Worm (Caenorhabditis elegans): ENCODE results near the gene nac-2.
"Not testable (repeated sequence)": the region's sequence is repeated elsewhere in the genome, so short reads cannot be mapped to it uniquely, and the experiment has no call there.

nac-2 gene

ce11 chrIII:8998884-8999283 is 44.2 kb downstream of the nac-2 start:
- TF ChIP-seq W03F9.2 (tag; optimal IDR thresholded peaks at IDR 0.05) (no peak), dao-5 (tag; optimal IDR thresholded peaks at IDR 0.05) (no peak)

- no peak for TF ChIP-seq dao-5 (tag; optimal IDR thresholded peaks at IDR 0.05)
- no peak for TF ChIP-seq him-1 (tag; optimal IDR thresholded peaks at IDR 0.05)
- no peak for TF ChIP-seq W03F9.2 (tag; optimal IDR thresholded peaks at IDR 0.05)
Observed at ce11 chrIII:8997821-8998220, 45.3 kb downstream of the nac-2 start.

- TF ChIP-seq him-1 (tag; optimal IDR thresholded peaks at IDR 0.05) = no peak
- no peak for TF ChIP-seq W03F9.2 (tag; optimal IDR thresholded peaks at IDR 0.05)
- TF ChIP-seq dao-5 (tag; optimal IDR thresholded peaks at IDR 0.05) = no peak
Observed at ce11 chrIII:8996686-8997085, 46.4 kb downstream of the nac-2 start, which contains the start of gene skat-1. skat-1 (minus strand) TSS chrIII:8996786.

- TF ChIP-seq W03F9.2, him-1, dao-5 (tag; optimal IDR thresholded peaks at IDR 0.05): not testable (repeated sequence)
Observed at ce11 chrIII:8989752-8990151, 53.3 kb downstream of the nac-2 start, which contains the start of gene R08D7.7. R08D7.7 (plus strand) TSS chrIII:8990052.
